Worm (Caenorhabditis elegans) whole organism, L2 larva: Measurements from ENCODE around the gene W04G3.7.

Experiments used
- alr-1 ChIP-seq: fragments of 150-350 bp; optimal IDR thresholded peaks from 2 replicates; lab custom pipeline; 2014; ENCODE audit warnings: missing biosample characterization, missing genetic modification characterization
- aly-2 ChIP-seq: fragments of 150-350 bp; optimal IDR thresholded peaks from 2 replicates; lab custom pipeline; 2014; ENCODE audit warnings: missing biosample characterization, missing genetic modification characterization
- blmp-1 ChIP-seq: sonication (generic microtip); optimal IDR thresholded peaks from 2 replicates; lab custom pipeline; 2017; ENCODE audit warnings: missing genetic modification characterization, mild to moderate bottlenecking, missing compliant biosample characterization, antibody characterized with exemption, moderate library complexity; ENCODE audit not compliant: insufficient read depth
- ceh-16 ChIP-seq: fragments of 150-350 bp; optimal IDR thresholded peaks from 2 replicates; lab custom pipeline; 2014; ENCODE audit warnings: missing biosample characterization, missing genetic modification characterization
- ceh-82 ChIP-seq: fragments of 150-350 bp; optimal IDR thresholded peaks from 2 replicates; lab custom pipeline; 2014; ENCODE audit warnings: missing biosample characterization, missing genetic modification characterization
- crh-2 ChIP-seq: sonication (generic microtip); optimal IDR thresholded peaks from 2 replicates; lab custom pipeline; 2017; ENCODE audit warnings: missing biosample characterization, missing genetic modification characterization
- dmd-4 ChIP-seq: sonication (generic microtip); optimal IDR thresholded peaks from 2 replicates; lab custom pipeline; 2017; ENCODE audit warnings: missing biosample characterization, missing genetic modification characterization
- fos-1 ChIP-seq: fragments of 150-350 bp; optimal IDR thresholded peaks from 2 replicates; lab custom pipeline; 2014; ENCODE audit warnings: missing biosample characterization, missing genetic modification characterization
- gmeb-1 ChIP-seq: fragments of 150-350 bp; optimal IDR thresholded peaks from 2 replicates; lab custom pipeline; 2014; ENCODE audit warnings: missing biosample characterization, missing genetic modification characterization
- lsy-2 ChIP-seq, 2 experiments: fragments of 150-350 bp in 1 of 2; sonication (generic microtip) in 1 of 2; optimal IDR thresholded peaks; 2 replicates each; lab custom pipeline; 2014 to 2017; ENCODE audit warnings: missing biosample characterization in 2 of 2, missing genetic modification characterization in 2 of 2
- nhr-10 ChIP-seq: sonication (generic microtip); optimal IDR thresholded peaks from 2 replicates; lab custom pipeline; 2017; ENCODE audit warnings: missing biosample characterization, missing genetic modification characterization
- nhr-11 ChIP-seq: fragments of 150-350 bp; optimal IDR thresholded peaks from 2 replicates; lab custom pipeline; 2014; ENCODE audit warnings: missing biosample characterization, missing genetic modification characterization
- nhr-12 ChIP-seq: fragments of 150-350 bp; optimal IDR thresholded peaks from 2 replicates; lab custom pipeline; 2014; ENCODE audit warnings: missing biosample characterization, missing genetic modification characterization
- nhr-129 ChIP-seq: fragments of 150-350 bp; optimal IDR thresholded peaks from 2 replicates; lab custom pipeline; 2014; ENCODE audit warnings: missing biosample characterization, missing genetic modification characterization
- nhr-23 ChIP-seq: fragments of 150-350 bp; optimal IDR thresholded peaks from 2 replicates; lab custom pipeline; 2014; ENCODE audit warnings: missing biosample characterization, missing genetic modification reagents, missing genetic modification characterization
- nhr-237 ChIP-seq: fragments of 150-350 bp; optimal IDR thresholded peaks from 2 replicates; lab custom pipeline; 2014; ENCODE audit warnings: missing biosample characterization, missing genetic modification characterization
- nhr-25 ChIP-seq: fragments of 150-350 bp; sonication (generic microtip); optimal IDR thresholded peaks from 3 replicates; lab custom pipeline; 2014; ENCODE audit warnings: missing biosample characterization, missing genetic modification characterization
- nhr-6 ChIP-seq: fragments of 150-350 bp; optimal IDR thresholded peaks from 2 replicates; lab custom pipeline; 2014; ENCODE audit warnings: missing biosample characterization, missing genetic modification characterization
- peb-1 ChIP-seq: fragments of 150-350 bp; optimal IDR thresholded peaks from 2 replicates; lab custom pipeline; 2014; ENCODE audit warnings: missing biosample characterization, missing genetic modification characterization
- sem-4 ChIP-seq: fragments of 150-350 bp; optimal IDR thresholded peaks from 2 replicates; lab custom pipeline; 2014; ENCODE audit warnings: missing biosample characterization, missing genetic modification reagents, missing genetic modification characterization
- skn-1 ChIP-seq: sonication (generic microtip); optimal IDR thresholded peaks from 2 replicates; lab custom pipeline; 2017; ENCODE audit warnings: missing biosample characterization, missing genetic modification characterization
- sma-3 ChIP-seq: sonication (generic microtip); optimal IDR thresholded peaks from 2 replicates; lab custom pipeline; 2016; ENCODE audit warnings: missing genetic modification reagents, missing genetic modification characterization, missing compliant biosample characterization
- sma-9 ChIP-seq, 2 experiments: fragments of 150-350 bp in 1 of 2; sonication (generic microtip) in 1 of 2; optimal IDR thresholded peaks; 2 replicates each; lab custom pipeline; 2014 to 2016; ENCODE audit warnings: missing genetic modification characterization in 2 of 2, mild to moderate bottlenecking in 1 of 2, missing biosample characterization in 1 of 2, missing compliant biosample characterization in 1 of 2, missing genetic modification reagents in 1 of 2, moderate library complexity in 1 of 2
- snpc-4 ChIP-seq: fragments of 150-350 bp; optimal IDR thresholded peaks from 2 replicates; lab custom pipeline; 2014; ENCODE audit warnings: missing biosample characterization, missing genetic modification characterization
- unc-39 ChIP-seq: fragments of 150-350 bp; optimal IDR thresholded peaks from 2 replicates; lab custom pipeline; 2014; ENCODE audit warnings: missing biosample characterization, missing genetic modification characterization
- zag-1 ChIP-seq: fragments of 150-350 bp; optimal IDR thresholded peaks from 2 replicates; lab custom pipeline; 2014; ENCODE audit warnings: missing biosample characterization, missing genetic modification characterization
- ztf-11 ChIP-seq: sonication (generic microtip); optimal IDR thresholded peaks from 2 replicates; lab custom pipeline; 2017; ENCODE audit warnings: missing biosample characterization, missing genetic modification characterization

Gene W04G3.7

ce11 chrX:11122412-11122811, 37.4 kb upstream of the W04G3.7 start:
- TF ChIP-seq zag-1 (tag; lab: Kevin White, UChicago) (no peak), dmd-4 (no peak), unc-39 (tag; lab: Kevin White, UChicago) (no peak), nhr-11 (tag; lab: Kevin White, UChicago) (no peak), nhr-6 (tag; lab: Kevin White, UChicago) (no peak)

- no peak for TF ChIP-seq fos-1 (tag; lab: Kevin White, UChicago)
- TF ChIP-seq alr-1, result peak; percentile 40
Observed at ce11 chrX:11120808-11121207, 35.7 kb upstream of the W04G3.7 start, which contains the start of gene R08B4.3. Gene R08B4.3, minus strand, starts transcription at chrX:11121005.

- TF ChIP-seq peb-1 (tag; lab: Kevin White, UChicago) (no peak), ztf-11 (no peak), nhr-12 (tag; lab: Kevin White, UChicago) (no peak), sem-4 (no peak)
Observed at ce11 chrX:11116723-11117122, 31.7 kb upstream of the W04G3.7 start, which contains the start of gene nlp-66. Gene nlp-66, minus strand, starts transcription at chrX:11116823.

- no peak for TF ChIP-seq skn-1
- no peak for TF ChIP-seq blmp-1 (tag; lab: Kevin White, UChicago)
- no peak for TF ChIP-seq nhr-23 (tag; lab: Kevin White, UChicago)
- no peak for TF ChIP-seq unc-39 (tag; lab: Kevin White, UChicago)
- TF ChIP-seq nhr-10 (tag; lab: Kevin White, UChicago), result no peak
- TF ChIP-seq nhr-129 (tag; lab: Kevin White, UChicago), result no peak
Observed at ce11 chrX:11114420-11114819, 29.4 kb upstream of the W04G3.7 start.

ce11 chrX:11109200-11109599, 24.1 kb upstream of the W04G3.7 start, which contains the start of gene grd-1:
Gene grd-1, plus strand, starts transcription at chrX:11109440.
- TF ChIP-seq dmd-4 (no peak), nhr-25 (tag; lab: Kevin White, UChicago) (no peak), lsy-2 (tag; optimal IDR thresholded peaks at IDR 0.05; lab: Kevin White, UChicago) (no peak), ztf-11 (no peak), fos-1 (tag; lab: Kevin White, UChicago) (no peak), nhr-237 (tag; lab: Kevin White, UChicago) (no peak), ceh-16 (tag; lab: Kevin White, UChicago) (no peak), crh-2 (tag; lab: Kevin White, UChicago) (no peak), sma-9 (GFP tag; optimal IDR thresholded peaks at IDR 0.05; lab: Kevin White, UChicago) (no peak), sma-9 (tag; optimal IDR thresholded peaks at IDR 0.05; lab: Kevin White, UChicago) (no peak)

- TF ChIP-seq aly-2 (tag; lab: Kevin White, UChicago) (no peak), dmd-4 (no peak), nhr-25 (tag; lab: Kevin White, UChicago) (no peak), sma-3 (GFP tag; lab: Kevin White, UChicago) (no peak), nhr-11 (tag; lab: Kevin White, UChicago) (no peak), gmeb-1 (tag; lab: Kevin White, UChicago) (no peak), snpc-4 (tag; lab: Kevin White, UChicago) (no peak), crh-2 (tag; lab: Kevin White, UChicago) (no peak)
Observed at ce11 chrX:11107076-11107475, 22.0 kb upstream of the W04G3.7 start, which contains the start of gene clc-17. Gene clc-17, plus strand, starts transcription at chrX:11107376.

ce11 chrX:11104883-11105629, 20.0 kb upstream of the W04G3.7 start, which contains the start of gene W02H3.1:
Gene W02H3.1, minus strand, starts transcription at chrX:11105460.
- TF ChIP-seq ceh-82 (no peak), fos-1 (tag; lab: Kevin White, UChicago) (peak; percentile 81)
